Fruit fly (Drosophila melanogaster) S2 (cell line): ENCODE results near the gene UQCR-14.

ENCODE experiments used
- CG8478 ChIP-seq: fragments of >200 bp; optimal IDR thresholded peaks from 2 replicates; lab custom pipeline; 2018
- CTCF ChIP-seq, 2 experiments: fragments of >200 bp; optimal IDR thresholded peaks; 2 replicates each; lab custom pipeline; 2018

dm6 chrX:16303636-16304035, 17.5 kb downstream of the UQCR-14 start, which contains the start of gene CG3679:
- TF ChIP-seq CTCF (optimal IDR thresholded peaks at IDR 0.05; lab: Kevin White, UChicago) (no peak), CG8478 (lab: Kevin White, UChicago) (no peak)
